Fruit fly (Drosophila melanogaster): ENCODE measurements around the gene CG34437.

CG34437 gene

dm6 chr3R:28282280-28282679 is 1.2 kb upstream of the CG34437 start, which contains the start of gene CG34436:
TSS of gene CG34436 (plus strand) at chr3R:28282580.
- TF ChIP-seq sc (optimal IDR thresholded peaks at IDR 0.05) (no peak), sc (GFP tag; optimal IDR thresholded peaks at IDR 0.05) (no peak), CG12659 (GFP tag; optimal IDR thresholded peaks at IDR 0.05) (no peak), lola (GFP tag; optimal IDR thresholded peaks at IDR 0.05) (no peak), mirr (GFP tag; optimal IDR thresholded peaks at IDR 0.05) (no peak), h (optimal IDR thresholded peaks at IDR 0.05) (no peak), CG15011 (GFP tag; optimal IDR thresholded peaks at IDR 0.05) (no peak), CG1529 (GFP tag; optimal IDR thresholded peaks at IDR 0.05) (no peak), crc (GFP tag; optimal IDR thresholded peaks at IDR 0.05) (no peak)

- TF ChIP-seq CG16779 (GFP tag; IDR thresholded peaks at IDR 0.05) (no peak), CG1647 (GFP tag; optimal IDR thresholded peaks at IDR 0.05) (no peak), tap (tag; optimal IDR thresholded peaks at IDR 0.05) (no peak), sima (GFP tag; optimal IDR thresholded peaks at IDR 0.05) (no peak), CG4404 (GFP tag; IDR thresholded peaks at IDR 0.05) (no peak), Aef1 (GFP tag; IDR thresholded peaks at IDR 0.05) (no peak)
Observed at dm6 chr3R:28291038-28291437, 7.5 kb downstream of the CG34437 start, which contains the start of gene Mst98Ca. TSS of gene Mst98Ca (plus strand) at chr3R:28291338.

- TF ChIP-seq CG10565 (GFP tag; optimal IDR thresholded peaks at IDR 0.05) (no peak), Xbp1 (GFP tag; optimal IDR thresholded peaks at IDR 0.05) (no peak), CG18599 (GFP tag; optimal IDR thresholded peaks at IDR 0.05) (no peak), p53 (GFP tag; optimal IDR thresholded peaks at IDR 0.05) (no peak), fru (optimal IDR thresholded peaks at IDR 0.05) (no peak), Asciz (GFP tag; optimal IDR thresholded peaks at IDR 0.05) (no peak), grn (GFP tag; optimal IDR thresholded peaks at IDR 0.05) (no peak), ewg (GFP tag; optimal IDR thresholded peaks at IDR 0.05) (no peak), CG1024 (GFP tag; IDR thresholded peaks at IDR 0.05) (no peak), Rx (GFP tag; IDR thresholded peaks at IDR 0.05) (no peak), disco-r (GFP tag; optimal IDR thresholded peaks at IDR 0.05) (no peak), CG6854 (GFP tag; optimal IDR thresholded peaks at IDR 0.05) (no peak), Side (GFP tag; optimal IDR thresholded peaks at IDR 0.05) (no peak), sima (GFP tag; optimal IDR thresholded peaks at IDR 0.05) (no peak), Dref (GFP tag; IDR thresholded peaks at IDR 0.05) (no peak), inv (GFP tag; IDR thresholded peaks at IDR 0.05; ENCODE audit: partially characterized antibody) (no peak), dmrt99B (tag; optimal IDR thresholded peaks at IDR 0.05) (no peak), CG17568 (GFP tag; optimal IDR thresholded peaks at IDR 0.05) (no peak)
Observed at dm6 chr3R:28292498-28292897, 9.0 kb downstream of the CG34437 start, which contains the start of gene Mst98Cb. TSS of gene Mst98Cb (plus strand) at chr3R:28292798.

- no peak for TF ChIP-seq BEAF-32 (GFP tag; optimal IDR thresholded peaks at IDR 0.05)
- TF ChIP-seq dmrt11E (tag; optimal IDR thresholded peaks at IDR 0.05): no peak
- TF ChIP-seq Elba2 (GFP tag; optimal IDR thresholded peaks at IDR 0.05): no peak
- no peak for TF ChIP-seq Dip3 (GFP tag; optimal IDR thresholded peaks at IDR 0.05)
- TF ChIP-seq Dll (GFP tag; IDR thresholded peaks at IDR 0.05; ENCODE audit: partially characterized antibody): no peak
- no peak for TF ChIP-seq CG33557 (GFP tag; optimal IDR thresholded peaks at IDR 0.05)
- TF ChIP-seq gem (tag; optimal IDR thresholded peaks at IDR 0.05): no peak
- TF ChIP-seq CG3281 (GFP tag; optimal IDR thresholded peaks at IDR 0.05): no peak
- TF ChIP-seq tap (tag; optimal IDR thresholded peaks at IDR 0.05): no peak
- no peak for TF ChIP-seq Xrp1 (GFP tag; IDR thresholded peaks at IDR 0.05)
- no peak for TF ChIP-seq Atf6 (GFP tag; IDR thresholded peaks at IDR 0.05)
- TF ChIP-seq sug (tag; optimal IDR thresholded peaks at IDR 0.05): no peak
- no peak for TF ChIP-seq CoRest (tag; optimal IDR thresholded peaks at IDR 0.05)
- TF ChIP-seq CG8388 (GFP tag; optimal IDR thresholded peaks at IDR 0.05): no peak
- TF ChIP-seq CG11093 (GFP tag; IDR thresholded peaks at IDR 0.05): no peak
- no peak for TF ChIP-seq tio (GFP tag; optimal IDR thresholded peaks at IDR 0.05)
- TF ChIP-seq cas (GFP tag; IDR thresholded peaks at IDR 0.05): no peak
- TF ChIP-seq zf30C (GFP tag; optimal IDR thresholded peaks at IDR 0.05): no peak
Observed at dm6 chr3R:28293748-28294147, 10.2 kb downstream of the CG34437 start, which contains the start of gene UQCR-14L. TSS of gene UQCR-14L (plus strand) at chr3R:28294048.

Measured in whole organism, embryonic.